Worm (Caenorhabditis elegans) whole organism, late embryonic: Measurements from ENCODE around the gene H04D03.2.
A peak's percentile ranks its signal among the peaks of the same experiment; 100 is the strongest.

Source experiments
- C08G9.2 ChIP-seq: sonication (generic microtip); optimal IDR thresholded peaks from 2 replicates; lab custom pipeline; 2016; ENCODE audit warnings: mild to moderate bottlenecking, missing genetic modification characterization, moderate library complexity, missing compliant biosample characterization
- F13H6.1 ChIP-seq: sonication (generic microtip); optimal IDR thresholded peaks from 2 replicates; lab custom pipeline; 2016; ENCODE audit warnings: missing genetic modification characterization, missing compliant biosample characterization
- K02D7.2 ChIP-seq: sonication (generic microtip); optimal IDR thresholded peaks from 2 replicates; lab custom pipeline; 2017; ENCODE audit warnings: mild to moderate bottlenecking, missing genetic modification characterization, missing compliant biosample characterization
- K09A11.1 ChIP-seq: sonication (generic microtip); optimal IDR thresholded peaks from 2 replicates; lab custom pipeline; 2017; ENCODE audit warnings: antibody characterized with exemption, mild to moderate bottlenecking, missing genetic modification characterization, missing compliant biosample characterization; ENCODE audit not compliant: insufficient read depth
- T23F11.4 ChIP-seq: fragments of 200-800 bp; sonication (Bioruptor generic); optimal IDR thresholded peaks from 2 replicates; lab custom pipeline; 2018; ENCODE audit warnings: mild to moderate bottlenecking, missing genetic modification characterization, missing compliant biosample characterization
- Y22D7AL.16 ChIP-seq: sonication (generic microtip); optimal IDR thresholded peaks from 2 replicates; lab custom pipeline; 2016; ENCODE audit warnings: missing genetic modification characterization, missing compliant biosample characterization
- ahr-1 ChIP-seq: sonication (generic microtip); optimal IDR thresholded peaks from 2 replicates; lab custom pipeline; 2016; ENCODE audit warnings: missing genetic modification characterization, missing compliant biosample characterization
- ceh-14 ChIP-seq: sonication (generic microtip); optimal IDR thresholded peaks from 2 replicates; lab custom pipeline; 2016; ENCODE audit warnings: missing genotype, missing genetic modification characterization, missing compliant biosample characterization
- ceh-18 ChIP-seq: sonication (generic microtip); optimal IDR thresholded peaks from 2 replicates; lab custom pipeline; 2016; ENCODE audit warnings: missing genetic modification characterization, missing compliant biosample characterization
- ceh-2 ChIP-seq: sonication (generic microtip); optimal IDR thresholded peaks from 2 replicates; lab custom pipeline; 2016; ENCODE audit warnings: missing genotype, missing genetic modification characterization, missing compliant biosample characterization
- ceh-22 ChIP-seq: sonication (generic microtip); optimal IDR thresholded peaks from 2 replicates; lab custom pipeline; 2017; ENCODE audit warnings: missing biosample characterization, missing genetic modification characterization
- ceh-24 ChIP-seq: sonication (generic microtip); optimal IDR thresholded peaks from 2 replicates; lab custom pipeline; 2016; ENCODE audit warnings: mild to moderate bottlenecking, missing genetic modification characterization, missing compliant biosample characterization
- ceh-30 ChIP-seq: fragments of 150-350 bp; optimal IDR thresholded peaks from 2 replicates; lab custom pipeline; 2014; ENCODE audit warnings: missing biosample characterization, missing genetic modification characterization
- ceh-31 ChIP-seq: sonication (generic microtip); optimal IDR thresholded peaks from 2 replicates; lab custom pipeline; 2016; ENCODE audit warnings: missing genetic modification characterization, missing compliant biosample characterization
- ceh-34 ChIP-seq: sonication (generic microtip); optimal IDR thresholded peaks from 2 replicates; lab custom pipeline; 2016; ENCODE audit warnings: mild to moderate bottlenecking, missing genetic modification characterization, missing compliant biosample characterization
- ceh-48 ChIP-seq: sonication (generic microtip); optimal IDR thresholded peaks from 2 replicates; lab custom pipeline; 2016; ENCODE audit warnings: missing genetic modification characterization, inconsistent platforms, missing compliant biosample characterization
- dmd-4 ChIP-seq: sonication (generic microtip); optimal IDR thresholded peaks from 2 replicates; lab custom pipeline; 2016; ENCODE audit warnings: borderline replicate concordance, missing genetic modification characterization, missing compliant biosample characterization
- dve-1 ChIP-seq: sonication (generic microtip); optimal IDR thresholded peaks from 2 replicates; lab custom pipeline; 2017; ENCODE audit warnings: antibody characterized with exemption, mild to moderate bottlenecking, missing genetic modification characterization, missing compliant biosample characterization
- elt-2 ChIP-seq: sonication (generic microtip); optimal IDR thresholded peaks from 2 replicates; lab custom pipeline; 2016; ENCODE audit warnings: missing genetic modification reagents, missing genetic modification characterization, missing compliant biosample characterization
- elt-4 ChIP-seq: sonication (generic microtip); optimal IDR thresholded peaks from 2 replicates; lab custom pipeline; 2016; ENCODE audit warnings: missing genetic modification characterization, missing compliant biosample characterization
- ets-4 ChIP-seq: sonication (generic microtip); optimal IDR thresholded peaks from 2 replicates; lab custom pipeline; 2016; ENCODE audit warnings: missing genetic modification characterization, missing compliant biosample characterization
- hlh-13 ChIP-seq: fragments of 200-800 bp; sonication (Bioruptor generic); optimal IDR thresholded peaks from 2 replicates; lab custom pipeline; 2018; ENCODE audit warnings: mild to moderate bottlenecking, missing genetic modification characterization, missing compliant biosample characterization
- hlh-15 ChIP-seq: sonication (generic microtip); optimal IDR thresholded peaks from 2 replicates; lab custom pipeline; 2016; ENCODE audit warnings: missing genetic modification characterization, missing compliant biosample characterization
- hlh-30 ChIP-seq: sonication (generic microtip); optimal IDR thresholded peaks from 2 replicates; lab custom pipeline; 2017; ENCODE audit warnings: antibody characterized with exemption, missing genetic modification characterization, missing compliant biosample characterization; ENCODE audit not compliant: insufficient read depth
- hlh-8 ChIP-seq: sonication (generic microtip); optimal IDR thresholded peaks from 2 replicates; lab custom pipeline; 2016; ENCODE audit warnings: missing genotype, missing genetic modification characterization, missing compliant biosample characterization
- lim-6 ChIP-seq: sonication (generic microtip); optimal IDR thresholded peaks from 2 replicates; lab custom pipeline; 2016; ENCODE audit warnings: missing genetic modification characterization, missing compliant biosample characterization
- lin-11 ChIP-seq: fragments of 200-800 bp; sonication (Bioruptor generic); optimal IDR thresholded peaks from 2 replicates; lab custom pipeline; 2018; ENCODE audit warnings: mild to moderate bottlenecking, missing genetic modification characterization, missing compliant biosample characterization
- mec-3 ChIP-seq: sonication (generic microtip); optimal IDR thresholded peaks from 2 replicates; lab custom pipeline; 2016; ENCODE audit warnings: borderline replicate concordance, missing genetic modification characterization, missing compliant biosample characterization
- nfya-1 ChIP-seq: sonication (generic microtip); optimal IDR thresholded peaks from 2 replicates; lab custom pipeline; 2017; ENCODE audit warnings: missing genetic modification characterization, mild to moderate bottlenecking, missing compliant biosample characterization, antibody characterized with exemption, moderate library complexity
- nhr-11 ChIP-seq: fragments of 150-350 bp; optimal IDR thresholded peaks from 2 replicates; lab custom pipeline; 2014; ENCODE audit warnings: missing biosample characterization, missing genetic modification characterization
- nhr-232 ChIP-seq: sonication (generic microtip); optimal IDR thresholded peaks from 2 replicates; lab custom pipeline; 2016; ENCODE audit warnings: missing genetic modification characterization, missing compliant biosample characterization
- odd-2 ChIP-seq: sonication (generic microtip); optimal IDR thresholded peaks from 2 replicates; lab custom pipeline; 2017; ENCODE audit warnings: antibody characterized with exemption, mild to moderate bottlenecking, missing genetic modification characterization, missing compliant biosample characterization
- pat-9 ChIP-seq: fragments of 200-800 bp; sonication (Bioruptor generic); optimal IDR thresholded peaks from 2 replicates; lab custom pipeline; 2018; ENCODE audit warnings: mild to moderate bottlenecking, missing genetic modification characterization, moderate library complexity, missing compliant biosample characterization
- pax-1 ChIP-seq: fragments of 150-350 bp; optimal IDR thresholded peaks from 2 replicates; lab custom pipeline; 2014; ENCODE audit warnings: missing biosample characterization, missing genetic modification characterization
- pha-2 ChIP-seq: sonication (generic microtip); optimal IDR thresholded peaks from 2 replicates; lab custom pipeline; 2017; ENCODE audit warnings: mild to moderate bottlenecking, missing genetic modification characterization, missing compliant biosample characterization
- pqm-1 ChIP-seq: sonication (generic microtip); optimal IDR thresholded peaks from 2 replicates; lab custom pipeline; 2016; ENCODE audit warnings: missing genetic modification characterization, missing compliant biosample characterization
- pros-1 ChIP-seq: fragments of 150-350 bp; optimal IDR thresholded peaks from 2 replicates; lab custom pipeline; 2014; ENCODE audit warnings: missing biosample characterization, missing genetic modification reagents, missing genetic modification characterization
- ref-2 ChIP-seq: sonication (generic microtip); optimal IDR thresholded peaks from 2 replicates; lab custom pipeline; 2016; ENCODE audit warnings: missing genetic modification characterization, missing compliant biosample characterization
- rnt-1 ChIP-seq: sonication (generic microtip); optimal IDR thresholded peaks from 2 replicates; lab custom pipeline; 2016; ENCODE audit warnings: missing genetic modification characterization, missing compliant biosample characterization
- tbx-2 ChIP-seq: sonication (generic microtip); optimal IDR thresholded peaks from 2 replicates; lab custom pipeline; 2016; ENCODE audit warnings: missing genetic modification characterization, missing compliant biosample characterization
- tbx-7 ChIP-seq: sonication (generic microtip); optimal IDR thresholded peaks from 2 replicates; lab custom pipeline; 2016; ENCODE audit warnings: missing genotype, missing genetic modification characterization, missing compliant biosample characterization
- ttx-3 ChIP-seq: sonication (generic microtip); optimal IDR thresholded peaks from 2 replicates; lab custom pipeline; 2016; ENCODE audit warnings: missing genetic modification reagents, missing genetic modification characterization, missing compliant biosample characterization
- unc-3 ChIP-seq, 2 experiments: fragments of 200-800 bp in 1 of 2; sonication (Bioruptor generic) in 1 of 2; sonication (generic microtip) in 1 of 2; conservative IDR thresholded peaks in 1 of 2; optimal IDR thresholded peaks in 1 of 2; 2 replicates each; pipeline versions ENCODE4 v1.3.6 to Lab custom; 2016 to 2022; ENCODE audit warnings: missing compliant biosample characterization in 2 of 2, missing genetic modification characterization in 2 of 2, missing genetic modification reagents in 1 of 2
- unc-42 ChIP-seq: sonication (generic microtip); optimal IDR thresholded peaks from 2 replicates; lab custom pipeline; 2016; ENCODE audit warnings: missing genotype, missing genetic modification characterization, missing compliant biosample characterization
- unc-55 ChIP-seq: sonication (generic microtip); optimal IDR thresholded peaks from 2 replicates; lab custom pipeline; 2017; ENCODE audit warnings: missing biosample characterization, missing genetic modification reagents, missing genetic modification characterization
- unc-86 ChIP-seq: sonication (generic microtip); optimal IDR thresholded peaks from 2 replicates; lab custom pipeline; 2016; ENCODE audit warnings: missing genetic modification characterization, missing compliant biosample characterization
- ztf-16 ChIP-seq: sonication (generic microtip); optimal IDR thresholded peaks from 2 replicates; lab custom pipeline; 2017; ENCODE audit warnings: missing genetic modification characterization, missing compliant biosample characterization

The H04D03.2 gene

DNA sequence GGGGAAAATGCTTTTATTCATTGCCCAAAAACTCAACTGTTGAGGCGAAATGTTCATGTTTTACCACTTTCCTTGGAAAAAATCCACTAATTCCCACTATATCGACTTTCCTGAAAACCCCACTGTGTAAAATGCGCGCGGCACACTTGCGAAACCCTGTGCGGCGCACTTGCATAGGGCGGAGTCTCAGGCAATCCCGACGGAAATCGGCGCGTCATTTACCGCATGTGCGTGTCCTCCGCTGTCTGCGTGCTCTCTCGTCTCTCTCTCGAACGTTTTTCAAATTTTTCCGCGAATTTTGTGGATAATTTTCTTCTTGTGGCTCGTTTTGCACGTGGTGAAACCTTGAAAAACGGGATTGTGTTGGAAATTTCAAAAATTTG lies 18.9 kb upstream of the H04D03.2 start, which contains the start of gene atx-2 (continued):
- TF ChIP-seq elt-4 (tag; lab: Kevin White, UChicago) (peak; percentile 96), nhr-11 (tag; lab: Kevin White, UChicago) (peak; percentile 81), hlh-30 (tag; lab: Kevin White, UChicago) (peak; percentile 74), dmd-4 (peak; percentile 97), K02D7.2 (peak; percentile 98), elt-2 (tag; lab: Kevin White, UChicago) (peak; percentile 99), Y22D7AL.16 (peak; percentile 93), nhr-232 (tag; lab: Kevin White, UChicago) (peak; percentile 96), ets-4 (tag; lab: Kevin White, UChicago) (peak; percentile 86), ahr-1 (tag; lab: Kevin White, UChicago) (peak; percentile 99), T23F11.4 (GFP tag; lab: Kevin White, UChicago) (peak; percentile 97), mec-3 (peak; percentile 96), dve-1 (peak; percentile 78), ztf-16 (peak; percentile 98), lin-11 (tag; lab: Kevin White, UChicago) (peak; percentile 94), K09A11.1 (tag; lab: Kevin White, UChicago) (peak; percentile 98), pha-2 (tag; lab: Kevin White, UChicago) (peak; percentile 97), C08G9.2 (peak; percentile 95), pros-1 (tag; lab: Kevin White, UChicago) (peak; percentile 22), tbx-7 (tag; lab: Kevin White, UChicago) (peak; percentile 90)

DNA sequence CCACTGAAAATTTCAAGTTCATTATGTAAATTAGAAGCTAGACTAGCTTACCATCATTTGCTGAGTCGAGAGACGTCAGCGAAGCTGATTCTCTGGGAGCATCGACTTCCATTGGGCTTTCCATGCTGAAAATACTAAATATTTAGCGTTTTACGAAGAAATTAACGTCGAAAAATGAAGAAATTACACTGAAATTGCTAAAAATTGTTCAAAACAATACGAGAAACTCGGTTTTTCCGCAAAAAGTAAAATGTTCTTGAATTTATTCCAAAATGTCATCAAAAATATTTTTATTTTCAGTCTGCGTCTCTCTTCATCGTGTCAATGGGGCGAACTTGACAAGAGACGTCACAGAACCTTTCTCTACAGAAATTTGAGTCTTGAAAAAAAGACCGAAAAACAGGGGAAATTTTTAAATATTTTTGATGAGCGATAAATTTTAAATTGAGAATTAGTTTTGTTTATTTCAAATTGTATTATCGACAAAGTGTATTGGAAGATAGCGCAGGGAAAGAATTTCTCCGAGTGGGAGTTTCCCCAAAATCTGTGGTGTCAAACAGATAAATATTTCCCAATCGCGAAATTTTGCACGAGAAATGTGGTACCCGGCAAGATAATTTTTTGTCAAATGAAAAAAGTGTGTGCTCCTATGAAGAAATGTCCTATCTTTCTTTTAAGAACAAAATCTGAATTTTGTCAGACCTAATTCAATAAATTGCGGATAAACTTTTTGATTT lies 18.4 kb upstream of the H04D03.2 start, which contains the start of gene ecps-1:
ecps-1 (minus strand) TSS at position 125 of the 737 bp plus-strand sequence.
- TF ChIP-seq ztf-16 (peak; percentile 42), nhr-232 (tag; lab: Kevin White, UChicago) (no peak), pros-1 (tag; lab: Kevin White, UChicago) (no peak), ahr-1 (tag; lab: Kevin White, UChicago) (peak; percentile 45), C08G9.2 (peak; percentile 97), ceh-22 (tag; lab: Kevin White, UChicago) (no peak), tbx-7 (tag; lab: Kevin White, UChicago) (peak; percentile 93), pha-2 (tag; lab: Kevin White, UChicago) (no peak), ceh-31 (tag; lab: Kevin White, UChicago) (peak; percentile 99), ceh-18 (tag; lab: Kevin White, UChicago) (peak; percentile 30), unc-86 (tag; lab: Kevin White, UChicago) (peak; percentile 56), ets-4 (tag; lab: Kevin White, UChicago) (peak; percentile 94), dve-1 (peak; percentile 23), ceh-34 (tag; lab: Kevin White, UChicago) (peak; percentile 79), ceh-2 (tag; lab: Kevin White, UChicago) (peak; percentile 87), ref-2 (tag; lab: Kevin White, UChicago) (peak; percentile 93), ceh-24 (tag; lab: Kevin White, UChicago) (no peak), unc-55 (peak; percentile 15), pat-9 (tag; lab: Kevin White, UChicago) (no peak), dmd-4 (peak; percentile 28), ceh-30 (tag; lab: Kevin White, UChicago) (peak; percentile 21), ceh-14 (tag; lab: Kevin White, UChicago) (peak; percentile 78), ceh-48 (tag; lab: Kevin White, UChicago) (peak; percentile 8), Y22D7AL.16 (no peak), F13H6.1 (tag; lab: Kevin White, UChicago) (peak; percentile 22), unc-42 (peak; percentile 70), lim-6 (peak; percentile 90), ttx-3 (no peak), pqm-1 (tag; lab: Kevin White, UChicago) (peak; percentile 70), rnt-1 (tag; lab: Kevin White, UChicago) (peak; percentile 94), hlh-13 (no peak), elt-4 (tag; lab: Kevin White, UChicago) (no peak), tbx-2 (tag; lab: Kevin White, UChicago) (peak; percentile 97), hlh-8 (tag; lab: Kevin White, UChicago) (peak; percentile 42), hlh-15 (peak; percentile 21), nfya-1 (tag; lab: Kevin White, UChicago) (peak; percentile 67), odd-2 (tag; lab: Kevin White, UChicago) (no peak), unc-3 (GFP tag; conservative IDR thresholded peaks at IDR 0.05; lab: Robert Waterston, UW) (peak; percentile 44; the same call in 1 of the 2 replicates), unc-3 (tag; optimal IDR thresholded peaks at IDR 0.05; lab: Kevin White, UChicago) (no peak), pax-1 (tag; lab: Kevin White, UChicago) (peak; percentile 47)
